Worm (Caenorhabditis elegans): ENCODE data around the gene snu-23.
A peak's percentile ranks its signal among the peaks of the same experiment; 100 is the strongest.

Gene snu-23

ce11 chrIII:7763503-7763902 is 6.4 kb downstream of the snu-23 start, which contains the start of gene mtx-2:
Gene mtx-2, minus strand, starts transcription at chrIII:7763603.
- TF ChIP-seq sptf-1 (tag; optimal IDR thresholded peaks at IDR 0.05) (no peak), lsy-2 (tag; optimal IDR thresholded peaks at IDR 0.05) (no peak), lin-32 (GFP tag; optimal IDR thresholded peaks at IDR 0.05) (no peak), nhr-237 (tag; optimal IDR thresholded peaks at IDR 0.05) (no peak), elt-1 (tag; optimal IDR thresholded peaks at IDR 0.05; ENCODE audit: borderline replicate concordance, insufficient read depth) (no peak), flh-1 (GFP tag; optimal IDR thresholded peaks at IDR 0.05) (no peak), zip-8 (tag; optimal IDR thresholded peaks at IDR 0.05) (no peak), nhr-28 (tag; optimal IDR thresholded peaks at IDR 0.05) (no peak), unc-39 (tag; optimal IDR thresholded peaks at IDR 0.05) (no peak), lin-13 (tag; optimal IDR thresholded peaks at IDR 0.05) (no peak), nhr-76 (tag; optimal IDR thresholded peaks at IDR 0.05) (no peak), ham-2 (GFP tag; optimal IDR thresholded peaks at IDR 0.05) (no peak), ceh-43 (GFP tag; optimal IDR thresholded peaks at IDR 0.05) (no peak), elt-3 (tag; optimal IDR thresholded peaks at IDR 0.05) (no peak), ces-1 (GFP tag; optimal IDR thresholded peaks at IDR 0.05) (no peak)

ce11 chrIII:7762250-7762649 is 7.7 kb downstream of the snu-23 start:
- TF ChIP-seq ceh-83 (GFP tag; optimal IDR thresholded peaks at IDR 0.05) = no peak
- no peak for TF ChIP-seq blmp-1 (tag; optimal IDR thresholded peaks at IDR 0.05)
- TF ChIP-seq nhr-28 (tag; optimal IDR thresholded peaks at IDR 0.05) = no peak
- TF ChIP-seq elt-1 (tag; optimal IDR thresholded peaks at IDR 0.05; ENCODE audit: borderline replicate concordance, insufficient read depth) = no peak
- TF ChIP-seq ceh-43 (GFP tag; optimal IDR thresholded peaks at IDR 0.05) = no peak
- no peak for TF ChIP-seq mab-5 (tag; optimal IDR thresholded peaks at IDR 0.05)
- TF ChIP-seq ztf-11 (tag; optimal IDR thresholded peaks at IDR 0.05) = no peak
- no peak for TF ChIP-seq bed-3 (GFP tag; optimal IDR thresholded peaks at IDR 0.05)
- TF ChIP-seq unc-120 (tag; optimal IDR thresholded peaks at IDR 0.05; ENCODE audit: poor library complexity, severe bottlenecking) = no peak
- TF ChIP-seq tbx-8 (GFP tag; optimal IDR thresholded peaks at IDR 0.05) = no peak
- TF ChIP-seq elt-3 (tag; optimal IDR thresholded peaks at IDR 0.05) = no peak
- TF ChIP-seq hlh-1 (tag; optimal IDR thresholded peaks at IDR 0.05) = no peak

ce11 chrIII:7758562-7758961 is 11.4 kb downstream of the snu-23 start, which contains the start of gene pcp-1:
Gene pcp-1, plus strand, starts transcription at chrIII:7758903.
- TF ChIP-seq sem-2 (GFP tag; optimal IDR thresholded peaks at IDR 0.05) (no peak), mls-2 (tag; optimal IDR thresholded peaks at IDR 0.05) (no peak), bed-3 (GFP tag; optimal IDR thresholded peaks at IDR 0.05) (no peak), cnd-1 (tag; optimal IDR thresholded peaks at IDR 0.05) (no peak), elt-3 (tag; optimal IDR thresholded peaks at IDR 0.05) (no peak), unc-39 (tag; optimal IDR thresholded peaks at IDR 0.05) (no peak), lsy-2 (tag; optimal IDR thresholded peaks at IDR 0.05) (no peak), tbx-8 (GFP tag; optimal IDR thresholded peaks at IDR 0.05) (no peak), ces-1 (GFP tag; optimal IDR thresholded peaks at IDR 0.05) (no peak), M03D4.4 (tag; optimal IDR thresholded peaks at IDR 0.05) (no peak), lin-32 (GFP tag; optimal IDR thresholded peaks at IDR 0.05) (no peak), drap-1 (GFP tag; optimal IDR thresholded peaks at IDR 0.05) (no peak)

- TF ChIP-seq pha-4 (tag; optimal IDR thresholded peaks at IDR 0.05) = no peak
Measured at ce11 chrIII:7754348-7754747, 15.6 kb downstream of the snu-23 start, which contains the start of gene cdh-3. Gene cdh-3, minus strand, starts transcription at chrIII:7754448.

ce11 chrIII:7743183-7743582 is 26.7 kb downstream of the snu-23 start:
- TF ChIP-seq sptf-1 (tag; optimal IDR thresholded peaks at IDR 0.05) (no peak), zip-8 (tag; optimal IDR thresholded peaks at IDR 0.05) (peak; percentile 96), snpc-4 (tag; optimal IDR thresholded peaks at IDR 0.05) (no peak), cnd-1 (tag; optimal IDR thresholded peaks at IDR 0.05) (no peak), blmp-1 (tag; optimal IDR thresholded peaks at IDR 0.05) (no peak), ceh-83 (GFP tag; optimal IDR thresholded peaks at IDR 0.05) (no peak), ham-2 (GFP tag; optimal IDR thresholded peaks at IDR 0.05) (no peak)
